Fruit fly (Drosophila melanogaster) whole organism, prepupa: Measurements from ENCODE around the gene mtg.

ENCODE experiments used
- Blimp-1 ChIP-seq: fragments of 200-800 bp; sonication (Bioruptor generic); optimal IDR thresholded peaks from 3 replicates; lab custom pipeline; 2017; ENCODE audit warnings: missing biosample characterization, missing genetic modification characterization, mild to moderate bottlenecking, moderate library complexity, missing genetic modification reagents
- CG8319 ChIP-seq: fragments of 200-800 bp; sonication (Bioruptor generic); optimal IDR thresholded peaks from 3 replicates; lab custom pipeline; 2016; ENCODE audit warnings: missing biosample characterization, missing genetic modification characterization
- Ets96B ChIP-seq: fragments of 200-800 bp; optimal IDR thresholded peaks from 2 replicates; lab custom pipeline; 2019; ENCODE audit warnings: missing biosample characterization, mild to moderate bottlenecking, missing genetic modification characterization, moderate library complexity
- Hr39 ChIP-seq: fragments of 200-800 bp; sonication (Bioruptor generic); optimal IDR thresholded peaks from 2 replicates; lab custom pipeline; 2016; ENCODE audit warnings: missing biosample characterization, missing genetic modification characterization
- Smox ChIP-seq: fragments of 200-800 bp; sonication (Bioruptor generic); optimal IDR thresholded peaks from 3 replicates; lab custom pipeline; 2016; ENCODE audit warnings: missing biosample characterization, missing genetic modification characterization
- fd85E ChIP-seq: fragments of 200-800 bp; sonication (Bioruptor generic); optimal IDR thresholded peaks from 3 replicates; lab custom pipeline; 2016; ENCODE audit warnings: missing biosample characterization, missing genetic modification characterization

DNA sequence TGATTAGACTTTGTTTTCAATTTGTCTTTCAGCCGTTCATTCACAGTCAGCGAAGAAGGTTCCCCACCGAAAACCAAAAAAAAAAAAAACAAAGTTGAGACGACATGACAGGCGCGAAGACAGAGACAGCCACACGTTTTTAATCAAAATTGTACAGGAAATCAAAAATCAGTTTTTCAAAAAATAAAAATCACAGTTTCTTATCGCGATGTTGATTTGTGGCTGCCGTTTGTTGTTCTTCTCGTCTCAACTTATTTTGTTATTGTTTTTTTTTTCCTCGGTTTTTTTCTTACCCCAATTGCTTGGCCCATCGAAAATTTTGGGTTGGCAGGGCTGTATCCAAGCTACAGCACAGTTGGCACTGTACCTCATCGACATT, 43.0 kb upstream of the mtg start:
- TF ChIP-seq Ets96B (tag; lab: Kevin White, UChicago) (no peak), Hr39 (GFP tag; lab: Kevin White, UChicago) (no peak), fd85E (GFP tag; lab: Kevin White, UChicago) (no peak), Smox (GFP tag; lab: Kevin White, UChicago) (no peak), CG8319 (GFP tag; lab: Kevin White, UChicago) (no peak), Blimp-1 (GFP tag; lab: Kevin White, UChicago) (no peak)
